Worm (Caenorhabditis elegans) whole organism, L2 larva: Measurements from ENCODE around the gene K08E7.8.

Experiments used
- C34F6.9 ChIP-seq: fragments of 150-350 bp; optimal IDR thresholded peaks from 2 replicates; lab custom pipeline; 2014; ENCODE audit warnings: missing biosample characterization, missing genetic modification characterization
- F13H6.1 ChIP-seq: sonication (generic microtip); optimal IDR thresholded peaks from 2 replicates; lab custom pipeline; 2016; ENCODE audit warnings: missing genetic modification characterization, missing compliant biosample characterization
- Y55F3AM.14 ChIP-seq: fragments of 200-800 bp; sonication (Bioruptor generic); optimal IDR thresholded peaks from 2 replicates; lab custom pipeline; 2018; ENCODE audit warnings: mild to moderate bottlenecking, missing genetic modification characterization, missing compliant biosample characterization
- alr-1 ChIP-seq: fragments of 150-350 bp; optimal IDR thresholded peaks from 2 replicates; lab custom pipeline; 2014; ENCODE audit warnings: missing biosample characterization, missing genetic modification characterization
- blmp-1 ChIP-seq: sonication (generic microtip); optimal IDR thresholded peaks from 2 replicates; lab custom pipeline; 2017; ENCODE audit warnings: missing genetic modification characterization, mild to moderate bottlenecking, missing compliant biosample characterization, antibody characterized with exemption, moderate library complexity; ENCODE audit not compliant: insufficient read depth
- ceh-16 ChIP-seq: fragments of 150-350 bp; optimal IDR thresholded peaks from 2 replicates; lab custom pipeline; 2014; ENCODE audit warnings: missing biosample characterization, missing genetic modification characterization
- crh-2 ChIP-seq: sonication (generic microtip); optimal IDR thresholded peaks from 2 replicates; lab custom pipeline; 2017; ENCODE audit warnings: missing biosample characterization, missing genetic modification characterization
- dmd-4 ChIP-seq: sonication (generic microtip); optimal IDR thresholded peaks from 2 replicates; lab custom pipeline; 2017; ENCODE audit warnings: missing biosample characterization, missing genetic modification characterization
- egl-27 ChIP-seq: sonication (generic microtip); optimal IDR thresholded peaks from 3 replicates; lab custom pipeline; 2017; ENCODE audit warnings: missing biosample characterization, missing genetic modification reagents, missing genetic modification characterization
- fos-1 ChIP-seq: fragments of 150-350 bp; optimal IDR thresholded peaks from 2 replicates; lab custom pipeline; 2014; ENCODE audit warnings: missing biosample characterization, missing genetic modification characterization
- gmeb-1 ChIP-seq: fragments of 150-350 bp; optimal IDR thresholded peaks from 2 replicates; lab custom pipeline; 2014; ENCODE audit warnings: missing biosample characterization, missing genetic modification characterization
- lin-11 ChIP-seq: fragments of 150-350 bp; sonication (generic microtip); optimal IDR thresholded peaks from 2 replicates; lab custom pipeline; 2014; ENCODE audit warnings: missing biosample characterization, missing genetic modification characterization, inconsistent platforms, mixed read lengths
- lin-13 ChIP-seq: fragments of 150-350 bp; optimal IDR thresholded peaks from 2 replicates; lab custom pipeline; 2014; ENCODE audit warnings: missing biosample characterization, missing genetic modification reagents, missing genetic modification characterization
- lin-39 ChIP-seq: fragments of 150-350 bp; optimal IDR thresholded peaks from 2 replicates; lab custom pipeline; 2014; ENCODE audit warnings: missing biosample characterization, missing genetic modification reagents, missing genetic modification characterization
- lsy-2 ChIP-seq, 2 experiments: fragments of 150-350 bp in 1 of 2; sonication (generic microtip) in 1 of 2; optimal IDR thresholded peaks; 2 replicates each; lab custom pipeline; 2014 to 2017; ENCODE audit warnings: missing biosample characterization in 2 of 2, missing genetic modification characterization in 2 of 2
- mab-5 ChIP-seq: fragments of 150-350 bp; optimal IDR thresholded peaks from 2 replicates; lab custom pipeline; 2014; ENCODE audit warnings: missing biosample characterization, missing genetic modification characterization
- mdl-1 ChIP-seq, 2 experiments: fragments of 150-350 bp in 1 of 2; sonication (generic microtip) in 1 of 2; optimal IDR thresholded peaks; 2 replicates each; lab custom pipeline; 2017; ENCODE audit warnings: missing biosample characterization in 2 of 2, missing genetic modification characterization in 2 of 2
- nhr-10 ChIP-seq: sonication (generic microtip); optimal IDR thresholded peaks from 2 replicates; lab custom pipeline; 2017; ENCODE audit warnings: missing biosample characterization, missing genetic modification characterization
- nhr-11 ChIP-seq: fragments of 150-350 bp; optimal IDR thresholded peaks from 2 replicates; lab custom pipeline; 2014; ENCODE audit warnings: missing biosample characterization, missing genetic modification characterization
- nhr-129 ChIP-seq: fragments of 150-350 bp; optimal IDR thresholded peaks from 2 replicates; lab custom pipeline; 2014; ENCODE audit warnings: missing biosample characterization, missing genetic modification characterization
- nhr-21 ChIP-seq: fragments of 150-350 bp; optimal IDR thresholded peaks from 2 replicates; lab custom pipeline; 2014; ENCODE audit warnings: missing biosample characterization, missing genetic modification characterization
- nhr-23 ChIP-seq: fragments of 150-350 bp; optimal IDR thresholded peaks from 2 replicates; lab custom pipeline; 2014; ENCODE audit warnings: missing biosample characterization, missing genetic modification reagents, missing genetic modification characterization
- nhr-25 ChIP-seq: fragments of 150-350 bp; sonication (generic microtip); optimal IDR thresholded peaks from 3 replicates; lab custom pipeline; 2014; ENCODE audit warnings: missing biosample characterization, missing genetic modification characterization
- nhr-77 ChIP-seq: fragments of 150-350 bp; optimal IDR thresholded peaks from 2 replicates; lab custom pipeline; 2014; ENCODE audit warnings: missing biosample characterization, missing genetic modification characterization
- peb-1 ChIP-seq: fragments of 150-350 bp; optimal IDR thresholded peaks from 2 replicates; lab custom pipeline; 2014; ENCODE audit warnings: missing biosample characterization, missing genetic modification characterization
- sem-4 ChIP-seq: fragments of 150-350 bp; optimal IDR thresholded peaks from 2 replicates; lab custom pipeline; 2014; ENCODE audit warnings: missing biosample characterization, missing genetic modification reagents, missing genetic modification characterization
- skn-1 ChIP-seq: sonication (generic microtip); optimal IDR thresholded peaks from 2 replicates; lab custom pipeline; 2017; ENCODE audit warnings: missing biosample characterization, missing genetic modification characterization
- sma-3 ChIP-seq: sonication (generic microtip); optimal IDR thresholded peaks from 2 replicates; lab custom pipeline; 2016; ENCODE audit warnings: missing genetic modification reagents, missing genetic modification characterization, missing compliant biosample characterization
- sma-9 ChIP-seq, 2 experiments: fragments of 150-350 bp in 1 of 2; sonication (generic microtip) in 1 of 2; optimal IDR thresholded peaks; 2 replicates each; lab custom pipeline; 2014 to 2016; ENCODE audit warnings: missing genetic modification characterization in 2 of 2, mild to moderate bottlenecking in 1 of 2, missing biosample characterization in 1 of 2, missing compliant biosample characterization in 1 of 2, missing genetic modification reagents in 1 of 2, moderate library complexity in 1 of 2
- snpc-4 ChIP-seq: fragments of 150-350 bp; optimal IDR thresholded peaks from 2 replicates; lab custom pipeline; 2014; ENCODE audit warnings: missing biosample characterization, missing genetic modification characterization
- unc-55 ChIP-seq: fragments of 150-350 bp; sonication (generic microtip); optimal IDR thresholded peaks from 3 replicates; lab custom pipeline; 2014; ENCODE audit warnings: missing biosample characterization, missing genetic modification reagents, missing genetic modification characterization
- unc-62 ChIP-seq: fragments of 150-350 bp; optimal IDR thresholded peaks from 2 replicates; lab custom pipeline; 2014; ENCODE audit warnings: missing biosample characterization, missing genetic modification reagents, missing genetic modification characterization
- zag-1 ChIP-seq: fragments of 150-350 bp; optimal IDR thresholded peaks from 2 replicates; lab custom pipeline; 2014; ENCODE audit warnings: missing biosample characterization, missing genetic modification characterization
- ztf-1 ChIP-seq: fragments of 200-800 bp; sonication (Bioruptor generic); conservative IDR thresholded peaks from 2 replicates; pipeline ENCODE4 v1.3.6; 2022; ENCODE audit warnings: missing genetic modification characterization, missing compliant biosample characterization
- ztf-11 ChIP-seq: sonication (generic microtip); optimal IDR thresholded peaks from 2 replicates; lab custom pipeline; 2017; ENCODE audit warnings: missing biosample characterization, missing genetic modification characterization

Gene K08E7.8

DNA sequence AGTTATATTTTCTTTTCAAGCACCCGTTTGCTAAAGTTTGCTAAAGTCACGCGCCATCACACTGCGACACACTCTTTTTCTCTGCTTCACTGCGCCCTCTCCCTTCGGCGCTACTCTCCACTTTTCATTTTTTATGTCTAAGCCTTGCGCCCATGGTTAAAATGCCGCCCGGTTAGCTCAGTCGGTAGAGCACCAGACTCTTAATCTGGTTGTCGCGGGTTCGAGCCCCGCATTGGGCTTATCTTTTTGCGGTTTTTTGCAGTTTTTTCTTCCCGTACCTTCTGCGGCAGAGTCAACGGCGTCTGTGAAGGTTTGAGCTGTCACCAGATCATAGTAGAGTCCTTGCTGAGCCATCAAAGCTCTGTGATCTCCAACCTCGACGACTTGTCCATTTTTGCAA lies 8.7 kb upstream of the K08E7.8 start:
- peak; percentile 68 for TF ChIP-seq gmeb-1 (tag; lab: Kevin White, UChicago)
- TF ChIP-seq sma-9 (GFP tag; optimal IDR thresholded peaks at IDR 0.05; lab: Kevin White, UChicago): peak; percentile 70
- no peak for TF ChIP-seq sma-9 (tag; optimal IDR thresholded peaks at IDR 0.05; lab: Kevin White, UChicago)
- TF ChIP-seq peb-1 (tag; lab: Kevin White, UChicago): no peak
- TF ChIP-seq ceh-16 (tag; lab: Kevin White, UChicago): no peak
- peak; percentile 45 for TF ChIP-seq mab-5 (tag; lab: Kevin White, UChicago)
- peak; percentile 66 for TF ChIP-seq F13H6.1 (tag; lab: Kevin White, UChicago)
- TF ChIP-seq lin-13 (GFP tag; lab: Kevin White, UChicago): peak; percentile 38
- TF ChIP-seq fos-1 (tag; lab: Kevin White, UChicago): peak; percentile 50
- no peak for TF ChIP-seq unc-62 (GFP tag; lab: Kevin White, UChicago)
- no peak for TF ChIP-seq alr-1 (tag; lab: Kevin White, UChicago)
- TF ChIP-seq blmp-1 (tag; lab: Kevin White, UChicago): no peak
- TF ChIP-seq skn-1 (tag; lab: Kevin White, UChicago): no peak
- TF ChIP-seq unc-55: peak; percentile 77
- peak; percentile 64 for TF ChIP-seq Y55F3AM.14 (GFP tag; lab: Kevin White, UChicago)
- TF ChIP-seq egl-27 (tag; lab: Kevin White, UChicago): peak; percentile 28
- TF ChIP-seq mdl-1 (tag; optimal IDR thresholded peaks at IDR 0.05; lab: Kevin White, UChicago): peak in 1 of 2 experiments; percentile 52
- TF ChIP-seq nhr-21: peak; percentile 32
- TF ChIP-seq ztf-1 (GFP tag; lab: Robert Waterston, UW): no peak
- peak; percentile 81 for TF ChIP-seq nhr-129 (tag; lab: Kevin White, UChicago)
- no peak for TF ChIP-seq nhr-11 (tag; lab: Kevin White, UChicago)
- peak; percentile 57 for TF ChIP-seq crh-2 (tag; lab: Kevin White, UChicago)
- peak; percentile 57 to 75 for TF ChIP-seq lsy-2 (tag; optimal IDR thresholded peaks at IDR 0.05; lab: Kevin White, UChicago)
- TF ChIP-seq lin-11 (tag; lab: Kevin White, UChicago): peak; percentile 72
- no peak for TF ChIP-seq lin-39 (tag; lab: Kevin White, UChicago)
- TF ChIP-seq C34F6.9: peak; percentile 77
- TF ChIP-seq zag-1: peak; percentile 60
- peak; percentile 59 for TF ChIP-seq sma-3
- no peak for TF ChIP-seq nhr-25 (tag; lab: Kevin White, UChicago)
- TF ChIP-seq nhr-10: no peak
- TF ChIP-seq ztf-11 (tag; lab: Kevin White, UChicago): no peak
- TF ChIP-seq dmd-4: no peak

DNA sequence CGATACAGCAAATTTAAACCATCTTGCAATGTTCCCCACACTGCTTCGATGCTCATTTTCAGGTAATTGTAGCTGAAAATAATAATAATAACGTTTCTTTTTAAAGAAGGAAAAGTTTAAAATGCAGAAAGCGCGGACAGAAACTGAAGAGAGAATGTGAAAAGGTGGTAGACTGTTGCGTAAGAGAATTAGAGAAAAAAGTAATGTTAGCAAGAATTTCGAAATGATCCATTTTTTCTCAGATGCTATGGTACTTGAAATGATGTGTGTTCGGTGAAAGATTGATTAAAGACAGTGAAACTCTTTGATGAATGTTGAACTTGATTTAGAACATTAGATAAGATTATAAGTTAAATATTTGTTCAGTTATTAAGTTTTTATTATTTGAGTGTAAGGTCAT lies 4.5 kb upstream of the K08E7.8 start, which contains the start of gene cul-6:
TSS of gene cul-6 (minus strand) at position 79 of the 400 bp plus-strand sequence.
- TF ChIP-seq nhr-77 (tag; lab: Kevin White, UChicago) (no peak), unc-55 (peak; percentile 27)

DNA sequence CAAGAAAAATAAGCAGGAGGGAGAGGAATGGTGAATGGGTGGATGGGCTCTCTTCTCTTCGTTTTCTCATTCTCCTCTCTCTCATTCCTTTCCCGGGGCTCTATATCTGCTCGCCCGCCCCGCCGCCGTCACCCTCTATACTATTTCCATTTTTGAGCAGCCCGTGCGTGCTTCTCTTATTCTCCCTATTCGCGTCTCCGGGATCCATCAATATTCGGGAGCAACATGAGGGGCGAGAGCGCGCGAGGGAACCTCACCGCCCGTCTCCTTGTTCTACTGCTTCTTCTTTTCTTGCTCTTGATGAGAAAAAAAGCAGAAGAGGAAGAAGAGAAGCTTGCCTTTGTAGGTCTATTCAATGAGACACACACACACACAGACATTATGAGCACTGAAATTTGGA lies 1.7 kb downstream of the K08E7.8 start:
- TF ChIP-seq unc-62 (GFP tag; lab: Kevin White, UChicago) (no peak), skn-1 (tag; lab: Kevin White, UChicago) (no peak), crh-2 (tag; lab: Kevin White, UChicago) (peak; percentile 25), lin-13 (GFP tag; lab: Kevin White, UChicago) (peak; percentile 6), nhr-129 (tag; lab: Kevin White, UChicago) (peak; percentile 21), snpc-4 (peak; percentile 47), C34F6.9 (peak; percentile 74), mdl-1 (tag; optimal IDR thresholded peaks at IDR 0.05; lab: Kevin White, UChicago) (peak in 1 of 2 experiments; percentile 45), unc-55 (peak; percentile 42), nhr-77 (tag; lab: Kevin White, UChicago) (no peak), zag-1 (peak; percentile 43), F13H6.1 (tag; lab: Kevin White, UChicago) (peak; percentile 20), nhr-23 (tag; lab: Kevin White, UChicago) (no peak)

DNA sequence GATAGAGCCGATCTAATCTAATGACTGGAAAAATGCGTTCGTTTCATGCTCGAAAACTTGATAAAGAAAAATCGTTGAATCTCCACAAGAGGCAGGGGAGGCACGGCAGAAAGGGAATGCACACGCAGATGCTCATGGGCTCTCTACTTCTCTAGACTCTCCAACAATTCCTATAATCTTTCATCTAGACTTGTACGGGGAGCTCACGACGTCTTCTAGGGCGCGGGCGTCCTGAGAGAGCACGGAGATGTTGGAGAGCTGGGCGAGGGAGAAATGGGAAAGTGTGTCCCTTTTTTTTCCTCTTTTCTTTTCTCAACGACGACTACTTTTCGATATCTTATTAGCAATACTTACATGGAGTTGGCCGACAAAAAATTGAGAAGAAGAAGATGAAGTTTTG lies 2.7 kb downstream of the K08E7.8 start:
- TF ChIP-seq C34F6.9 (peak; percentile 54), lsy-2 (tag; optimal IDR thresholded peaks at IDR 0.05; lab: Kevin White, UChicago) (peak in 1 of 2 experiments; percentile 17), zag-1 (no peak), sem-4 (tag; lab: Kevin White, UChicago) (peak; percentile 1), lin-39 (tag; lab: Kevin White, UChicago) (no peak), crh-2 (tag; lab: Kevin White, UChicago) (peak; percentile 1)
